Worm (Caenorhabditis elegans): ENCODE data around the gene exc-9.

ce11 chrIV:7983021-7983420 is 42.2 kb upstream of the exc-9 start:
- no peak for TF ChIP-seq zfp-2 (tag; optimal IDR thresholded peaks at IDR 0.05)
- no peak for TF ChIP-seq hif-1 (tag; optimal IDR thresholded peaks at IDR 0.05)
- TF ChIP-seq lin-39 (tag; optimal IDR thresholded peaks at IDR 0.05), result no peak
- no peak for TF ChIP-seq skn-1 (tag; optimal IDR thresholded peaks at IDR 0.05)
